Fruit fly (Drosophila melanogaster) whole organism, embryonic: ENCODE results near the gene CG33654.

ENCODE experiments used
- Awh ChIP-seq: fragments of 200-800 bp; sonication (Bioruptor generic); IDR thresholded peaks from 2 replicates; pipeline ENCODE4, ENCODE4 v1.3.6; 2022; ENCODE audit warnings: missing biosample characterization, missing genetic modification characterization
- B-H2 ChIP-seq: fragments of 200-800 bp; sonication (Bioruptor generic); optimal IDR thresholded peaks from 2 replicates; lab custom pipeline; 2018; ENCODE audit warnings: missing biosample characterization, mild to moderate bottlenecking, missing genetic modification characterization
- CG10431 ChIP-seq: fragments of 200-800 bp; sonication (Bioruptor generic); optimal IDR thresholded peaks from 3 replicates; lab custom pipeline; 2018; ENCODE audit warnings: missing biosample characterization, mild to moderate bottlenecking, missing genetic modification characterization
- CG11398 ChIP-seq: fragments of 200-800 bp; sonication (Bioruptor generic); optimal IDR thresholded peaks from 2 replicates; lab custom pipeline; 2016; ENCODE audit warnings: missing biosample characterization, missing genetic modification characterization
- CG1233 ChIP-seq: fragments of 200-800 bp; sonication (Bioruptor generic); optimal IDR thresholded peaks from 4 replicates; lab custom pipeline; 2018; ENCODE audit warnings: missing biosample characterization, mild to moderate bottlenecking, missing genetic modification characterization
- CG14667 ChIP-seq: fragments of 200-800 bp; sonication (Bioruptor generic); IDR thresholded peaks from 2 replicates; pipeline ENCODE4 v1.3.6; 2022; ENCODE audit warnings: missing biosample characterization, missing genetic modification characterization
- CG15011 ChIP-seq: fragments of 200-800 bp; sonication (Bioruptor generic); optimal IDR thresholded peaks from 3 replicates; lab custom pipeline; 2018; ENCODE audit warnings: missing biosample characterization, mild to moderate bottlenecking, missing genetic modification characterization
- CG17328 ChIP-seq: fragments of 200-800 bp; sonication (Bioruptor generic); IDR thresholded peaks from 2 replicates; pipeline ENCODE4 v1.3.6; 2022; ENCODE audit warnings: missing biosample characterization, missing genetic modification characterization
- CG18011 ChIP-seq: fragments of 200-800 bp; sonication (Bioruptor generic); optimal IDR thresholded peaks from 2 replicates; lab custom pipeline; 2017; ENCODE audit warnings: missing biosample characterization, missing genetic modification characterization, mild to moderate bottlenecking, moderate library complexity, missing genotype
- CG1832 ChIP-seq: fragments of 200-800 bp; sonication (Bioruptor generic); optimal IDR thresholded peaks from 2 replicates; lab custom pipeline; 2017; ENCODE audit warnings: missing biosample characterization, mild to moderate bottlenecking, missing genetic modification characterization, inconsistent platforms
- CG2129 ChIP-seq: fragments of 200-800 bp; sonication (Bioruptor generic); IDR thresholded peaks from 2 replicates; pipeline ENCODE4 v1.3.6; 2022; ENCODE audit warnings: missing biosample characterization, missing genetic modification characterization; ENCODE audit not compliant: partially characterized antibody
- CG34376 ChIP-seq: fragments of 200-800 bp; sonication (Bioruptor generic); optimal IDR thresholded peaks from 2 replicates; lab custom pipeline; 2018; ENCODE audit warnings: missing biosample characterization, mild to moderate bottlenecking, missing genetic modification characterization
- CG3995 ChIP-seq: fragments of 200-800 bp; sonication (Bioruptor generic); optimal IDR thresholded peaks from 3 replicates; lab custom pipeline; 2016; ENCODE audit warnings: missing biosample characterization, missing genetic modification characterization
- CG4617 ChIP-seq: fragments of 200-800 bp; sonication (Bioruptor generic); optimal IDR thresholded peaks from 3 replicates; lab custom pipeline; 2016; ENCODE audit warnings: missing biosample characterization, missing genetic modification characterization, borderline replicate concordance
- CG7745 ChIP-seq: fragments of 200-800 bp; sonication (Bioruptor generic); optimal IDR thresholded peaks from 2 replicates; lab custom pipeline; 2018; ENCODE audit warnings: missing biosample characterization, mild to moderate bottlenecking, missing genetic modification characterization, moderate library complexity
- CG7839 ChIP-seq: fragments of 200-800 bp; sonication (Bioruptor generic); optimal IDR thresholded peaks from 3 replicates; lab custom pipeline; 2018; ENCODE audit warnings: missing biosample characterization, mild to moderate bottlenecking, missing genetic modification characterization, moderate library complexity
- Dref ChIP-seq: fragments of 200-800 bp; sonication (Bioruptor generic); IDR thresholded peaks from 2 replicates; pipeline ENCODE4 v1.3.6; 2022; ENCODE audit warnings: missing biosample characterization, missing genetic modification characterization
- Drgx ChIP-seq: fragments of 200-800 bp; sonication (Bioruptor generic); IDR thresholded peaks from 2 replicates; pipeline ENCODE4 v1.3.6; 2022; ENCODE audit warnings: missing biosample characterization, missing genetic modification characterization
- Fer1 ChIP-seq: fragments of 200-800 bp; sonication (Bioruptor generic); optimal IDR thresholded peaks from 2 replicates; lab custom pipeline; 2017; ENCODE audit warnings: missing biosample characterization, mild to moderate bottlenecking, missing genetic modification characterization
- Fer3 ChIP-seq: fragments of 200-800 bp; sonication (Bioruptor generic); optimal IDR thresholded peaks from 2 replicates; lab custom pipeline; 2018; ENCODE audit warnings: missing biosample characterization, mild to moderate bottlenecking, missing genetic modification characterization, moderate library complexity
- Gsc ChIP-seq: fragments of 200-800 bp; sonication (Bioruptor generic); IDR thresholded peaks from 2 replicates; pipeline ENCODE4 v1.3.6; 2022; ENCODE audit warnings: missing biosample characterization, missing genetic modification characterization
- HmgD ChIP-seq: fragments of 200-800 bp; sonication (Bioruptor generic); optimal IDR thresholded peaks from 3 replicates; lab custom pipeline; 2016; ENCODE audit warnings: missing biosample characterization, missing genetic modification characterization
- Jarid2 ChIP-seq: fragments of 200-800 bp; sonication (Bioruptor generic); optimal IDR thresholded peaks from 3 replicates; lab custom pipeline; 2017; ENCODE audit warnings: mild to moderate bottlenecking, missing biosample characterization, missing genetic modification reagents, missing genetic modification characterization
- Mad ChIP-seq: fragments of 200-800 bp; sonication (Bioruptor generic); optimal IDR thresholded peaks from 2 replicates; lab custom pipeline; 2016; ENCODE audit warnings: missing biosample characterization, missing genetic modification characterization
- Mrtf ChIP-seq: fragments of 200-800 bp; sonication (Bioruptor generic); IDR thresholded peaks from 3 replicates; pipeline ENCODE4 v1.3.6; 2022; ENCODE audit warnings: missing biosample characterization, missing genetic modification characterization
- Rx ChIP-seq: fragments of 200-800 bp; sonication (Bioruptor generic); IDR thresholded peaks from 2 replicates; pipeline ENCODE4 v1.3.6; 2022; ENCODE audit warnings: missing biosample characterization, missing genetic modification characterization
- Side ChIP-seq: fragments of 200-800 bp; sonication (Bioruptor generic); optimal IDR thresholded peaks from 2 replicates; lab custom pipeline; 2016; ENCODE audit warnings: missing biosample characterization, missing genetic modification characterization
- Spps ChIP-seq: fragments of 200-800 bp; sonication (Bioruptor generic); optimal IDR thresholded peaks from 2 replicates; lab custom pipeline; 2018; ENCODE audit warnings: missing biosample characterization, mild to moderate bottlenecking, missing genetic modification characterization
- Vsx1 ChIP-seq: fragments of 200-800 bp; sonication (Bioruptor generic); optimal IDR thresholded peaks from 2 replicates; lab custom pipeline; 2017; ENCODE audit warnings: missing biosample characterization, mild to moderate bottlenecking, missing genetic modification characterization, missing genetic modification reagents
- YL-1 ChIP-seq: fragments of 200-800 bp; sonication (Bioruptor generic); optimal IDR thresholded peaks from 3 replicates; lab custom pipeline; 2017; ENCODE audit warnings: missing biosample characterization, mild to moderate bottlenecking, missing genetic modification characterization
- ac ChIP-seq: fragments of 200-800 bp; sonication (Bioruptor generic); optimal IDR thresholded peaks from 3 replicates; lab custom pipeline; 2017; ENCODE audit warnings: missing biosample characterization, mild to moderate bottlenecking, missing genetic modification characterization
- ato ChIP-seq: fragments of 200-800 bp; sonication (Bioruptor generic); IDR thresholded peaks from 2 replicates; pipeline ENCODE4 v1.3.6; 2022; ENCODE audit warnings: missing biosample characterization, missing genetic modification characterization; ENCODE audit not compliant: partially characterized antibody
- bab2 ChIP-seq: fragments of 200-800 bp; sonication (Bioruptor generic); optimal IDR thresholded peaks from 2 replicates; lab custom pipeline; 2016; ENCODE audit warnings: missing biosample characterization, missing genetic modification characterization
- cg ChIP-seq: fragments of 200-800 bp; sonication (Bioruptor generic); optimal IDR thresholded peaks from 3 replicates; lab custom pipeline; 2019; ENCODE audit warnings: missing biosample characterization, mild to moderate bottlenecking, missing genetic modification characterization, moderate library complexity
- cwo ChIP-seq: fragments of 200-800 bp; sonication (Bioruptor generic); optimal IDR thresholded peaks from 3 replicates; lab custom pipeline; 2017; ENCODE audit warnings: missing biosample characterization, missing genetic modification characterization, mild to moderate bottlenecking, moderate library complexity, missing genetic modification reagents
- danr ChIP-seq: fragments of 200-800 bp; sonication (Bioruptor generic); IDR thresholded peaks from 2 replicates; pipeline ENCODE4 v1.3.6; 2022; ENCODE audit warnings: missing biosample characterization, missing genetic modification characterization
- dpn ChIP-seq, 2 experiments: fragments of 200-800 bp; sonication (Bioruptor generic); optimal IDR thresholded peaks; 3 replicates each; lab custom pipeline; 2016; ENCODE audit warnings: missing biosample characterization in 2 of 2, missing genetic modification characterization in 2 of 2
- fd102C ChIP-seq: fragments of 200-800 bp; sonication (Bioruptor generic); optimal IDR thresholded peaks from 2 replicates; lab custom pipeline; 2018; ENCODE audit warnings: missing biosample characterization, mild to moderate bottlenecking, missing genetic modification characterization, moderate library complexity
- fru ChIP-seq: fragments of >200 bp; optimal IDR thresholded peaks from 2 replicates; lab custom pipeline; 2017
- gce ChIP-seq: fragments of 200-800 bp; sonication (Bioruptor generic); IDR thresholded peaks from 3 replicates; pipeline ENCODE4 v1.3.6; 2022; ENCODE audit warnings: missing biosample characterization, missing genetic modification characterization
- gem ChIP-seq: fragments of 200-800 bp; sonication (Bioruptor generic); optimal IDR thresholded peaks from 2 replicates; lab custom pipeline; 2019; ENCODE audit warnings: missing biosample characterization, mild to moderate bottlenecking, missing genetic modification characterization, moderate library complexity
- ham ChIP-seq: fragments of 200-800 bp; sonication (Bioruptor generic); IDR thresholded peaks from 2 replicates; pipeline ENCODE4 v1.3.6; 2022; ENCODE audit warnings: missing biosample characterization, missing genetic modification characterization
- hbn ChIP-seq: fragments of 200-800 bp; sonication (Bioruptor generic); IDR thresholded peaks from 2 replicates; pipeline ENCODE4 v1.3.6; 2022; ENCODE audit warnings: missing biosample characterization, missing genetic modification characterization; ENCODE audit not compliant: partially characterized antibody
- jing ChIP-seq: fragments of 200-800 bp; sonication (Bioruptor generic); optimal IDR thresholded peaks from 2 replicates; lab custom pipeline; 2018; ENCODE audit warnings: missing biosample characterization, mild to moderate bottlenecking, missing genetic modification characterization
- phol ChIP-seq: fragments of 200-800 bp; sonication (Bioruptor generic); optimal IDR thresholded peaks from 3 replicates; lab custom pipeline; 2018; ENCODE audit warnings: missing biosample characterization, mild to moderate bottlenecking, missing genetic modification characterization, moderate library complexity
- tup ChIP-seq: fragments of 200-800 bp; sonication (Bioruptor generic); optimal IDR thresholded peaks from 2 replicates; lab custom pipeline; 2016; ENCODE audit warnings: missing biosample characterization, mild to moderate bottlenecking, missing genetic modification characterization, moderate library complexity
- vfl ChIP-seq: fragments of 200-800 bp; sonication (Bioruptor generic); optimal IDR thresholded peaks from 2 replicates; lab custom pipeline; 2016; ENCODE audit warnings: missing biosample characterization, missing genetic modification characterization
- zf30C ChIP-seq: fragments of 200-800 bp; sonication (Bioruptor generic); optimal IDR thresholded peaks from 3 replicates; lab custom pipeline; 2018; ENCODE audit warnings: missing biosample characterization, mild to moderate bottlenecking, missing genetic modification characterization

Gene CG33654

dm6 chr3R:9533181-9534124 lies 49.6 kb downstream of the CG33654 start (continued):
- no peak for TF ChIP-seq CG7745 (tag; lab: Kevin White, UChicago)
- TF ChIP-seq ham (GFP tag; lab: Robert Waterston, UW), result no peak
- TF ChIP-seq bab2, result peak; percentile 88
- TF ChIP-seq Mad, result peak; percentile 92
- TF ChIP-seq vfl (GFP tag; lab: Kevin White, UChicago), result peak; percentile 94
- no peak for TF ChIP-seq fru (lab: Kevin White, UChicago)
- peak; percentile 90 for TF ChIP-seq Side
- peak; percentile 96 for TF ChIP-seq phol
- no peak for TF ChIP-seq zf30C (GFP tag; lab: Kevin White, UChicago)
- TF ChIP-seq cg (GFP tag; lab: Kevin White, UChicago), result no peak
- peak; percentile 85 for TF ChIP-seq YL-1 (GFP tag; lab: Kevin White, UChicago)
- TF ChIP-seq Mrtf (GFP tag; lab: Robert Waterston, UW), result peak; percentile 83; the same call in 2 of the 3 replicates
- peak; percentile 49; the same call in 1 of the 3 replicates for TF ChIP-seq gce (GFP tag; lab: Robert Waterston, UW)
- no peak for TF ChIP-seq CG1832 (GFP tag; lab: Kevin White, UChicago)
- TF ChIP-seq Fer1 (GFP tag; lab: Kevin White, UChicago), result peak; percentile 97
- TF ChIP-seq CG18011, result peak; percentile 88
- peak; percentile 94 for TF ChIP-seq B-H2 (GFP tag; lab: Kevin White, UChicago)
- TF ChIP-seq Fer3, result peak; percentile 89
- peak; percentile 96 for TF ChIP-seq CG1233 (GFP tag; lab: Kevin White, UChicago)
- TF ChIP-seq danr (GFP tag; lab: Robert Waterston, UW), result peak; percentile 92
- TF ChIP-seq jing, result peak; percentile 92
- peak; percentile 69 for TF ChIP-seq CG4617 (GFP tag; lab: Kevin White, UChicago)
- TF ChIP-seq fd102C, result peak; percentile 20
- peak; percentile 95 for TF ChIP-seq cwo
- TF ChIP-seq Jarid2, result peak; percentile 82
- TF ChIP-seq Vsx1 (GFP tag; lab: Kevin White, UChicago), result peak; percentile 93
- TF ChIP-seq tup, result peak; percentile 65
- no peak for TF ChIP-seq hbn (GFP tag; lab: Robert Waterston, UW)
- TF ChIP-seq CG17328 (GFP tag; lab: Robert Waterston, UW), result peak; percentile 78
- peak; percentile 91 for TF ChIP-seq CG10431 (GFP tag; lab: Kevin White, UChicago)
- TF ChIP-seq gem (tag; lab: Kevin White, UChicago), result peak; percentile 98
- peak; percentile 79 for TF ChIP-seq CG3995
- TF ChIP-seq CG7839, result peak; percentile 97
- peak; percentile 84 for TF ChIP-seq CG11398 (GFP tag; lab: Kevin White, UChicago)
- peak; percentile 84 for TF ChIP-seq Spps (tag; lab: Kevin White, UChicago)
- no peak for TF ChIP-seq CG2129
- TF ChIP-seq ac (GFP tag; lab: Kevin White, UChicago), result peak; percentile 70
- peak; percentile 94 to 95 for TF ChIP-seq dpn (GFP tag; optimal IDR thresholded peaks at IDR 0.05; lab: Kevin White, UChicago)
- peak; percentile 91 for TF ChIP-seq Drgx (GFP tag; lab: Robert Waterston, UW)
- no peak for TF ChIP-seq Dref (GFP tag; lab: Robert Waterston, UW)
- TF ChIP-seq CG14667 (GFP tag; lab: Robert Waterston, UW), result peak; percentile 85
- peak; percentile 78 for TF ChIP-seq Gsc (GFP tag; lab: Robert Waterston, UW)
- peak; percentile 96 for TF ChIP-seq CG34376 (GFP tag; lab: Kevin White, UChicago)
- TF ChIP-seq Rx, result peak; percentile 53; the same call in 1 of the 2 replicates
- no peak for TF ChIP-seq ato (GFP tag; lab: Robert Waterston, UW)
- TF ChIP-seq CG15011, result peak; percentile 98
- TF ChIP-seq HmgD (GFP tag; lab: Kevin White, UChicago), result peak; percentile 57
- peak; percentile 66; the same call in 1 of the 2 replicates for TF ChIP-seq Awh (GFP tag; lab: Robert Waterston, UW)
